Fruit fly (Drosophila melanogaster): ENCODE results near the gene Ddrgk1.

dm6 chr3R:21187394-21188392 lies 27.2 kb upstream of the Ddrgk1 start:
- TF ChIP-seq Hnf4 (GFP tag; optimal IDR thresholded peaks at IDR 0.05) (no peak), woc (GFP tag; optimal IDR thresholded peaks at IDR 0.05) (peak; percentile 21), Abd-B (GFP tag; optimal IDR thresholded peaks at IDR 0.05) (no peak), CrebA (GFP tag; optimal IDR thresholded peaks at IDR 0.05; ENCODE audit: borderline replicate concordance) (no peak)
